Fruit fly (Drosophila melanogaster) whole organism, embryonic: ENCODE data around the gene CG33947.

Experiments used
- Antp ChIP-seq: fragments of 200-800 bp; sonication (Bioruptor generic); optimal IDR thresholded peaks from 3 replicates; lab custom pipeline; 2016; ENCODE audit warnings: missing biosample characterization, missing genetic modification characterization
- CG10431 ChIP-seq: fragments of 200-800 bp; sonication (Bioruptor generic); optimal IDR thresholded peaks from 3 replicates; lab custom pipeline; 2018; ENCODE audit warnings: missing biosample characterization, mild to moderate bottlenecking, missing genetic modification characterization
- CG11456 ChIP-seq: fragments of 200-800 bp; sonication (Bioruptor generic); IDR thresholded peaks from 3 replicates; pipeline ENCODE4 v1.3.6; 2022; ENCODE audit warnings: missing biosample characterization, missing genetic modification characterization
- CG12769 ChIP-seq: fragments of 200-800 bp; sonication (Bioruptor generic); optimal IDR thresholded peaks from 2 replicates; lab custom pipeline; 2019; ENCODE audit warnings: missing biosample characterization, mild to moderate bottlenecking, missing genetic modification characterization, moderate library complexity
- CG13775 ChIP-seq: fragments of 200-800 bp; sonication (Bioruptor generic); optimal IDR thresholded peaks from 3 replicates; lab custom pipeline; 2017; ENCODE audit warnings: missing biosample characterization, mild to moderate bottlenecking, missing genetic modification characterization
- CG14441 ChIP-seq: fragments of 200-800 bp; sonication (Bioruptor generic); IDR thresholded peaks from 2 replicates; pipeline ENCODE4 v1.3.6; 2022; ENCODE audit warnings: missing biosample characterization, missing genetic modification characterization
- CG14860 ChIP-seq: fragments of 200-800 bp; sonication (Bioruptor generic); IDR thresholded peaks from 3 replicates; pipeline ENCODE4 v1.3.6; 2022; ENCODE audit warnings: missing biosample characterization, missing genetic modification characterization; ENCODE audit not compliant: partially characterized antibody
- CG1529 ChIP-seq: fragments of 200-800 bp; sonication (Bioruptor generic); optimal IDR thresholded peaks from 3 replicates; lab custom pipeline; 2018; ENCODE audit warnings: missing biosample characterization, missing genetic modification characterization
- CG15479 ChIP-seq: fragments of 200-800 bp; sonication (Bioruptor generic); optimal IDR thresholded peaks from 3 replicates; lab custom pipeline; 2019; ENCODE audit warnings: missing biosample characterization, mild to moderate bottlenecking, missing genetic modification characterization, moderate library complexity
- CG15601 ChIP-seq: fragments of 200-800 bp; sonication (Bioruptor generic); optimal IDR thresholded peaks from 3 replicates; lab custom pipeline; 2019; ENCODE audit warnings: missing biosample characterization, mild to moderate bottlenecking, missing genetic modification characterization, moderate library complexity
- CG17361 ChIP-seq: fragments of 200-800 bp; sonication (Bioruptor generic); IDR thresholded peaks from 3 replicates; pipeline ENCODE4 v1.3.6; 2022; ENCODE audit warnings: missing biosample characterization, missing genetic modification characterization
- CG2678 ChIP-seq: fragments of 200-800 bp; sonication (Bioruptor generic); optimal IDR thresholded peaks from 3 replicates; lab custom pipeline; 2019; ENCODE audit warnings: missing biosample characterization, mild to moderate bottlenecking, missing genetic modification characterization, moderate library complexity
- CG30403 ChIP-seq: fragments of 200-800 bp; sonication (Bioruptor generic); optimal IDR thresholded peaks from 3 replicates; lab custom pipeline; 2016; ENCODE audit warnings: missing biosample characterization, missing genetic modification characterization
- CG4854 ChIP-seq: fragments of 200-800 bp; sonication (Bioruptor generic); optimal IDR thresholded peaks from 2 replicates; lab custom pipeline; 2016; ENCODE audit warnings: missing biosample characterization, missing genetic modification characterization, inconsistent platforms
- CG6254 ChIP-seq: fragments of 200-800 bp; sonication (Bioruptor generic); optimal IDR thresholded peaks from 3 replicates; lab custom pipeline; 2017; ENCODE audit warnings: mild to moderate bottlenecking, missing biosample characterization, missing genetic modification reagents, missing genetic modification characterization
- CG6791 ChIP-seq: fragments of 200-800 bp; sonication (Bioruptor generic); IDR thresholded peaks from 3 replicates; pipeline ENCODE4 v1.3.6; 2022; ENCODE audit warnings: missing biosample characterization, missing genetic modification characterization; ENCODE audit not compliant: partially characterized antibody
- CG8924 ChIP-seq: fragments of 200-800 bp; optimal IDR thresholded peaks from 3 replicates; lab custom pipeline; 2019; ENCODE audit warnings: missing biosample characterization, mild to moderate bottlenecking, missing genetic modification characterization, moderate library complexity
- CG9876 ChIP-seq: fragments of 200-800 bp; sonication (Bioruptor generic); optimal IDR thresholded peaks from 2 replicates; lab custom pipeline; 2016; ENCODE audit warnings: missing biosample characterization, missing genetic modification characterization
- Chrac-16 ChIP-seq: fragments of 200-800 bp; sonication (Bioruptor generic); optimal IDR thresholded peaks from 3 replicates; lab custom pipeline; 2016; ENCODE audit warnings: missing biosample characterization, missing genetic modification characterization
- Dek ChIP-seq: fragments of 200-800 bp; sonication (Bioruptor generic); optimal IDR thresholded peaks from 3 replicates; lab custom pipeline; 2019; ENCODE audit warnings: missing biosample characterization, mild to moderate bottlenecking, missing genetic modification characterization, moderate library complexity
- HLH4C ChIP-seq: fragments of 200-800 bp; sonication (Bioruptor generic); IDR thresholded peaks from 3 replicates; pipeline ENCODE4 v1.3.6; 2022; ENCODE audit warnings: missing biosample characterization, missing genetic modification characterization; ENCODE audit not compliant: partially characterized antibody
- Max ChIP-seq: fragments of 200-800 bp; sonication (Bioruptor generic); optimal IDR thresholded peaks from 2 replicates; lab custom pipeline; 2016; ENCODE audit warnings: missing biosample characterization, mild to moderate bottlenecking, missing genetic modification characterization
- Med ChIP-seq: fragments of 200-800 bp; sonication (Bioruptor generic); peaks from one replicate; lab custom pipeline; 2016; ENCODE audit warnings: missing biosample characterization, missing genetic modification characterization, mild to moderate bottlenecking, inconsistent platforms, moderate library complexity
- NC2α ChIP-seq: fragments of 200-800 bp; sonication (Bioruptor generic); optimal IDR thresholded peaks from 2 replicates; lab custom pipeline; 2016; ENCODE audit warnings: missing biosample characterization, missing genetic modification characterization
- Scr ChIP-seq: fragments of 200-800 bp; sonication (Bioruptor generic); IDR thresholded peaks from 2 replicates; pipeline ENCODE4 v1.3.6; 2022; ENCODE audit warnings: missing biosample characterization, missing genetic modification characterization; ENCODE audit not compliant: partially characterized antibody
- Vsx1 ChIP-seq: fragments of 200-800 bp; sonication (Bioruptor generic); optimal IDR thresholded peaks from 2 replicates; lab custom pipeline; 2017; ENCODE audit warnings: missing biosample characterization, mild to moderate bottlenecking, missing genetic modification characterization, missing genetic modification reagents
- Xbp1 ChIP-seq: fragments of 200-800 bp; sonication (Bioruptor generic); optimal IDR thresholded peaks from 3 replicates; lab custom pipeline; 2016; ENCODE audit warnings: missing biosample characterization, mild to moderate bottlenecking, missing genetic modification characterization
- ase ChIP-seq: fragments of 200-800 bp; sonication (Bioruptor generic); IDR thresholded peaks from 3 replicates; pipeline ENCODE4 v1.3.6; 2022; ENCODE audit warnings: missing biosample characterization, missing genetic modification characterization
- bbx ChIP-seq: fragments of 200-800 bp; sonication (Bioruptor generic); IDR thresholded peaks from 2 replicates; pipeline ENCODE4 v1.3.6; 2022; ENCODE audit warnings: missing biosample characterization, missing genetic modification characterization; ENCODE audit not compliant: partially characterized antibody
- cad ChIP-seq: fragments of >200 bp; optimal IDR thresholded peaks from 2 replicates; lab custom pipeline; 2017; ENCODE audit warnings: missing biosample characterization, missing genetic modification characterization
- crol ChIP-seq: fragments of 200-800 bp; sonication (Bioruptor generic); IDR thresholded peaks from 2 replicates; pipeline ENCODE4 v1.3.6; 2022; ENCODE audit warnings: missing biosample characterization, missing genetic modification characterization
- crp ChIP-seq, 2 experiments: fragments of 200-800 bp; sonication (Bioruptor generic); optimal IDR thresholded peaks; 2 replicates in 1 of 2; 3 replicates in 1 of 2; lab custom pipeline; 2017; ENCODE audit warnings: missing biosample characterization in 2 of 2, missing genetic modification characterization in 2 of 2, mild to moderate bottlenecking in 1 of 2, moderate library complexity in 1 of 2
- da ChIP-seq: fragments of 200-800 bp; sonication (Bioruptor generic); optimal IDR thresholded peaks from 2 replicates; lab custom pipeline; 2016; ENCODE audit warnings: missing biosample characterization, missing genetic modification characterization
- dysf ChIP-seq: fragments of 200-800 bp; sonication (Bioruptor generic); IDR thresholded peaks from 3 replicates; pipeline ENCODE4 v1.3.6; 2022; ENCODE audit warnings: missing biosample characterization, missing genetic modification characterization
- ham ChIP-seq: fragments of 200-800 bp; sonication (Bioruptor generic); IDR thresholded peaks from 2 replicates; pipeline ENCODE4 v1.3.6; 2022; ENCODE audit warnings: missing biosample characterization, missing genetic modification characterization
- inv ChIP-seq: fragments of 200-800 bp; sonication (Bioruptor generic); IDR thresholded peaks from 2 replicates; pipeline ENCODE4 v1.3.6; 2022; ENCODE audit warnings: missing biosample characterization, missing genetic modification characterization; ENCODE audit not compliant: partially characterized antibody
- ken ChIP-seq: fragments of 200-800 bp; sonication (Bioruptor generic); IDR thresholded peaks from 3 replicates; pipeline ENCODE4 v1.3.6; 2022; ENCODE audit warnings: missing biosample characterization, missing genetic modification characterization
- nmo ChIP-seq: fragments of 200-800 bp; sonication (Bioruptor generic); optimal IDR thresholded peaks from 2 replicates; lab custom pipeline; 2018; ENCODE audit warnings: missing biosample characterization, mild to moderate bottlenecking, missing genetic modification characterization, moderate library complexity
- onecut ChIP-seq: fragments of 200-800 bp; sonication (Bioruptor generic); IDR thresholded peaks from 2 replicates; pipeline ENCODE4 v1.3.6; 2022; ENCODE audit warnings: missing biosample characterization, missing genetic modification characterization
- p53 ChIP-seq: fragments of 200-800 bp; sonication (Bioruptor generic); optimal IDR thresholded peaks from 2 replicates; lab custom pipeline; 2016; ENCODE audit warnings: missing biosample characterization, missing genetic modification characterization
- row ChIP-seq: fragments of 200-800 bp; sonication (Bioruptor generic); IDR thresholded peaks from 3 replicates; pipeline ENCODE4 v1.3.6; 2022; ENCODE audit warnings: missing biosample characterization, missing genetic modification characterization
- run ChIP-seq: fragments of 200-800 bp; sonication (Bioruptor generic); optimal IDR thresholded peaks from 3 replicates; lab custom pipeline; 2018; ENCODE audit warnings: missing biosample characterization, mild to moderate bottlenecking, missing genetic modification characterization
- sc ChIP-seq, 3 experiments: fragments of >200 bp in 2 of 3; fragments of 200-800 bp in 1 of 3; sonication (Bioruptor generic) in 1 of 3; optimal IDR thresholded peaks; 2 replicates in 2 of 3; 3 replicates in 1 of 3; lab custom pipeline; 2017; ENCODE audit warnings: mild to moderate bottlenecking in 1 of 3, missing biosample characterization in 1 of 3, missing genetic modification characterization in 1 of 3, missing genetic modification reagents in 1 of 3
- scrt ChIP-seq: fragments of 200-800 bp; sonication (Bioruptor generic); optimal IDR thresholded peaks from 2 replicates; lab custom pipeline; 2018; ENCODE audit warnings: missing biosample characterization, mild to moderate bottlenecking, missing genetic modification characterization, moderate library complexity
- sd ChIP-seq: fragments of 200-800 bp; sonication (Bioruptor generic); optimal IDR thresholded peaks from 3 replicates; lab custom pipeline; 2018; ENCODE audit warnings: missing biosample characterization, mild to moderate bottlenecking, missing genetic modification characterization, moderate library complexity
- yki ChIP-seq: fragments of >200 bp; optimal IDR thresholded peaks from 3 replicates; lab custom pipeline; 2018
- zen ChIP-seq: fragments of 200-800 bp; sonication (Bioruptor generic); optimal IDR thresholded peaks from 3 replicates; lab custom pipeline; 2018; ENCODE audit warnings: missing biosample characterization, mild to moderate bottlenecking, missing genetic modification characterization, moderate library complexity

The CG33947 gene

DNA sequence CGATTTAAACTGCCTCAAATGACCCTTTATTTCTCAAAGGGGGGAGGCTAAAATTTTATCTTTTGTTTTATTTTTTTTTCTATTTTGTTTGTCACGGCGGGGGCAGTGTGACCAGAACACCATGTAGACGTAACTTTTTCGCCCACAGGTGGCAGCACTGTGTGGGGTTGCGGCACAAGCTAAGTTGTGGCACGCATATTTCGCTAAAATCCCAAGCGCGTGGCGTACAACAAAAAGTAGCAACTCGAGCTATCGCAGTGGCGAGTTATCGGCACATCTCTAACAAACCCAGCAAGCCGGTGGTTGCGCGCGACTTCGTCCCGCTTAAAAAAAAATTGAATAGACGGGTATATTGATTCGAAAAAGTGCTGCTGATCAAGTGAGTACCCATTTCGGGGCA is 26.8 kb downstream of the CG33947 start, which contains the start of the genes Ufd1 and NaPi-III (continued):
- TF ChIP-seq row (GFP tag; lab: Robert Waterston, UW) (peak; percentile 45; the same call in 2 of the 3 replicates), Dek (tag; lab: Kevin White, UChicago) (peak; percentile 67), crp (GFP tag; optimal IDR thresholded peaks at IDR 0.05; lab: Kevin White, UChicago) (peak in 1 of 2 experiments; percentile 69), Xbp1 (GFP tag; lab: Kevin White, UChicago) (peak; percentile 40), Chrac-16 (peak; percentile 51), CG17361 (no peak), zen (tag; lab: Kevin White, UChicago) (peak; percentile 39), CG14441 (peak; percentile 56), ham (no peak)

DNA sequence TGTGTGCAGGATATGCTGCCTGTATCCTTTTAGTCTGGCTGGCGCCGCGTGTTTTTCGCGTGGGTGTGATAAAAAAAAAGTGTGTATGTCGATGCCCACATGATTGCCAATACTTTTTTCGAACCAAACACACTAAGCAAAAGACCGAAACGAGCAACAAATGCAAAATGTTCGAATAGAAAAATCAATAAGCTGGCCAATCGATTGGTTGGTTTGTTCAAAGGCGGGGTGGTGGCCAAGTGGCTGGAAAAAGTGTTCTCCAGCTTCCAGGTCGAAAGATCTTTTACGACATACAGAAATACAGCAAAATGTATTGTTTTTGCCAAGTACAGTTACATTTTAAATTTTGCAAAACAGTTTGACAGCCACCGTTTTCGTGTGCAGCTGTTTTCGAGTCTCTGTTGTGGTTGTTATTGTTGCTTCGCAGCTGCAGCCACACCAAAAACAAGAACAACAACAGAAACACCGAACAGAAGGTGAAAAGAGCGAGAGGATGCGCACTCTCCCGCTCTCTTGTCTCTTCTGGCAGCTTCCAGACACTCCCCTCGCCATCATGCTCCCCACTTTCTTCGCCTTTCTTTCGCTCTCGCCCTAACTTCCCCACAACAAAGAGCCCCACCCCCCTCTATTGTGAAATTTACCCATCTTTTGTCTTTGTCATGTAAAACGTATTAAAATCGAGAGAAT is 27.4 kb downstream of the CG33947 start:
- TF ChIP-seq Max (no peak), CG2678 (no peak), p53 (no peak), ase (GFP tag; lab: Robert Waterston, UW) (0 out of 3 replicates have a peak, but pooled peaks have one; percentile 8), CG15601 (no peak), NC2α (no peak), CG9876 (GFP tag; lab: Kevin White, UChicago) (no peak), cad (GFP tag; lab: Kevin White, UChicago) (peak; percentile 75), CG13775 (GFP tag; lab: Kevin White, UChicago) (no peak), Vsx1 (GFP tag; lab: Kevin White, UChicago) (no peak), onecut (peak; percentile 92), yki (peak; percentile 72), CG10431 (GFP tag; lab: Kevin White, UChicago) (peak; percentile 49), CG14860 (GFP tag; lab: Robert Waterston, UW) (no peak), da (GFP tag; lab: Kevin White, UChicago) (peak; percentile 31), CG6791 (GFP tag; lab: Robert Waterston, UW) (no peak), HLH4C (0 out of 3 replicates have a peak, but pooled peaks have one; percentile 19), nmo (GFP tag; lab: Kevin White, UChicago) (no peak), CG8924 (tag; lab: Kevin White, UChicago) (no peak), CG1529 (no peak), CG6254 (GFP tag; lab: Kevin White, UChicago) (no peak), Scr (no peak), run (tag; lab: Kevin White, UChicago) (no peak), Med (GFP tag; lab: Kevin White, UChicago) (peak; percentile 3), CG30403 (GFP tag; lab: Kevin White, UChicago) (no peak), sc (optimal IDR thresholded peaks at IDR 0.05; lab: Kevin White, UChicago) (no peak), sc (GFP tag; optimal IDR thresholded peaks at IDR 0.05; lab: Kevin White, UChicago) (no peak), ken (GFP tag; lab: Robert Waterston, UW) (peak; percentile 50; the same call in 1 of the 3 replicates), inv (no peak), crp (GFP tag; optimal IDR thresholded peaks at IDR 0.05; lab: Kevin White, UChicago) (peak in 1 of 2 experiments; percentile 60), scrt (peak; percentile 22), dysf (GFP tag; lab: Robert Waterston, UW) (no peak), bbx (GFP tag; lab: Robert Waterston, UW) (peak; percentile 20; the same call in 1 of the 2 replicates), CG4854 (GFP tag; lab: Kevin White, UChicago) (no peak), sd (tag; lab: Kevin White, UChicago) (peak; percentile 25), crol (GFP tag; lab: Robert Waterston, UW) (peak; percentile 96), CG15479 (no peak), CG11456 (GFP tag; lab: Robert Waterston, UW) (no peak), Antp (no peak), CG12769 (tag; lab: Kevin White, UChicago) (peak; percentile 2)
